Fruit fly (Drosophila melanogaster): ENCODE results near the gene nej.

DNA sequence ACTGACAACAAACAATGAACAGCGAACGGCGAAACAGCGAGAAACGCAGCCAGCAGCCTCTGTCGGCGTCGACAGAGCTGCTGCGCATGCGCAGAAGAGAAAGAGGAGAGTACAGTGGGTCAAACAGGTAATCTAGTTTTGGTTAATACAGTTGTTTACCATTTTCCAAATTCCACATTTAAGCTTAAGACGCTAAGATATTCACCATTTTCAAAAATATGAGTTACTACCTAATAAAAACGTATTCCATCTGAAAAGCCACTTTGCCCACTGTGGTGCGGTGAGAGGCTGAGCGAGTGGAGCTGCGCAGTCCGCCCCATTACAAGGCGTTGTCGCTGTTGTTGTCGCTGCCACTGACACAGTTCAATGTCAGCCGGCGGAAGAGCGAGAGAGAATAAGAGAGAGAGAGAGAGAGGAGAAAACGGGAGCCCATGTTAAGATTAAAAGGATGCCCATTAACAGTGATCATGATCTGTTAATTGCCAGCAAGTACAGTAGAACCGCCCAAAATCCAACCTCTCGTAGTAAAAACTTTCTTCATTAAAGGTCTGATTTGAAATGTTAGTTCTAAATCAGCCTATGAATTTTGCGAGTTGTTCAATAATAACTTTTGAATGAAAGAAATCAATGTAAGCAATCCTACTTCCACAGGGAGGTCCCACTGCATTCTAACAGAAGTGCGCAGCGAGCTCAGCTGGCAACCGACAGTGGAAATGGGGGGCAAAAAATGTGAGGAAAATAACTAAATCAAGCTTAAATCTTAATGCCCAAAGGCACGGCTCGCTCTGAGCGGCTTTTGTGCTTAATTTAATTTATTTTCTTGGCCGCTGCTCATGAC is 35.9 kb downstream of the nej start:
- no peak for TF ChIP-seq ttk (optimal IDR thresholded peaks at IDR 0.05)
- TF ChIP-seq Myc (optimal IDR thresholded peaks at IDR 0.05): no peak
- TF ChIP-seq h (optimal IDR thresholded peaks at IDR 0.05): no peak
- TF ChIP-seq psq (optimal IDR thresholded peaks at IDR 0.05): no peak
- TF ChIP-seq insv (optimal IDR thresholded peaks at IDR 0.05): no peak
- TF ChIP-seq Sin3A (optimal IDR thresholded peaks at IDR 0.05): no peak

Data from Kc167 (cell line).